Worm (Caenorhabditis elegans): ENCODE measurements around the gene mig-2.

DNA sequence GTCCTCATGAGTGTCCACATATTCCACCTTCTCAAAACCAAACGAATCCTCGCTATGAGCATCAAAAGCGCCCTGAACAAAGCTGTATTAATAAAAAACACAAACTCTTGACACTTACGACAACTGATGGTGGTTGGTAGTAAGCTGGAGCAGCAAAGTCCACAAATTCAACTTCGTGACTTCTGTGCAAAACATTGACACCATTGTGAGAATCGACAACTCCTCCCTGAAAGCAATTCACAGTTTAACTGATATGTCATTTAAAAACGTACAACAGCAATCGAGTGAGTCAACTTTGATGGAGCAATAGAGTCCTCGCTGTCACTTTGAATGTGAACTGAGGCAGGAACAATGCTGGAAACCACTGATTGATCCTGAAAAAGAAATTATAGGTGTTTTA is 31.0 kb upstream of the mig-2 start:
- TF ChIP-seq ces-1 (GFP tag; optimal IDR thresholded peaks at IDR 0.05): no peak
- TF ChIP-seq ceh-44 (GFP tag; IDR thresholded peaks at IDR 0.05): no peak
- no peak for TF ChIP-seq nhr-28 (tag; optimal IDR thresholded peaks at IDR 0.05)
